Worm (Caenorhabditis elegans): ENCODE data around the gene cdk-4.

cdk-4 gene

ce11 chrX:13536759-13537158 lies 18.0 kb upstream of the cdk-4 start, which contains the start of gene R01E6.5:
TSS of gene R01E6.5 (plus strand) at chrX:13537059.
- no peak for TF ChIP-seq hlh-13 (GFP tag; optimal IDR thresholded peaks at IDR 0.05)
- no peak for TF ChIP-seq pros-1 (tag; optimal IDR thresholded peaks at IDR 0.05)
- TF ChIP-seq unc-3 (GFP tag; conservative IDR thresholded peaks at IDR 0.05), result no peak
- no peak for TF ChIP-seq unc-3 (tag; optimal IDR thresholded peaks at IDR 0.05)
- TF ChIP-seq hlh-30 (tag; optimal IDR thresholded peaks at IDR 0.05; ENCODE audit: insufficient read depth), result no peak
- TF ChIP-seq hlh-8 (tag; optimal IDR thresholded peaks at IDR 0.05), result no peak
- TF ChIP-seq ref-2 (tag; optimal IDR thresholded peaks at IDR 0.05), result no peak
- no peak for TF ChIP-seq sdc-2 (tag; optimal IDR thresholded peaks at IDR 0.05)

- TF ChIP-seq gmeb-2 (tag; optimal IDR thresholded peaks at IDR 0.05) (no peak), ref-2 (tag; optimal IDR thresholded peaks at IDR 0.05) (peak; percentile 22), ceh-31 (tag; optimal IDR thresholded peaks at IDR 0.05) (peak; percentile 27), C38D4.7 (GFP tag; optimal IDR thresholded peaks at IDR 0.05) (no peak), pros-1 (tag; optimal IDR thresholded peaks at IDR 0.05) (no peak), che-1 (tag; optimal IDR thresholded peaks at IDR 0.05) (no peak), dve-1 (tag; optimal IDR thresholded peaks at IDR 0.05) (no peak), elt-2 (tag; optimal IDR thresholded peaks at IDR 0.05) (no peak), ceh-9 (tag; optimal IDR thresholded peaks at IDR 0.05) (no peak), unc-42 (tag; optimal IDR thresholded peaks at IDR 0.05) (peak; percentile 79), sdc-2 (tag; optimal IDR thresholded peaks at IDR 0.05) (peak; percentile 21), pat-9 (tag; optimal IDR thresholded peaks at IDR 0.05) (peak; percentile 5), mec-3 (tag; optimal IDR thresholded peaks at IDR 0.05; ENCODE audit: borderline replicate concordance) (no peak), elt-4 (tag; optimal IDR thresholded peaks at IDR 0.05) (no peak), fkh-10 (GFP tag; optimal IDR thresholded peaks at IDR 0.05) (no peak)
Measured at ce11 chrX:13532424-13533309, 14.0 kb upstream of the cdk-4 start, which contains the start of gene acr-12. TSS of gene acr-12 (plus strand) at chrX:13532853.

ce11 chrX:13530015-13530778 lies 11.5 kb upstream of the cdk-4 start:
- TF ChIP-seq eyg-1 (tag; optimal IDR thresholded peaks at IDR 0.05), result no peak
- no peak for TF ChIP-seq che-1 (tag; optimal IDR thresholded peaks at IDR 0.05)
- no peak for TF ChIP-seq pros-1 (tag; optimal IDR thresholded peaks at IDR 0.05)
- TF ChIP-seq gmeb-2 (tag; optimal IDR thresholded peaks at IDR 0.05), result no peak
- no peak for TF ChIP-seq ceh-14 (tag; optimal IDR thresholded peaks at IDR 0.05)
- no peak for TF ChIP-seq C38D4.7 (GFP tag; optimal IDR thresholded peaks at IDR 0.05)
- TF ChIP-seq unc-86 (tag; optimal IDR thresholded peaks at IDR 0.05), result no peak
- TF ChIP-seq ceh-22 (tag; optimal IDR thresholded peaks at IDR 0.05), result no peak
- TF ChIP-seq unc-42 (tag; optimal IDR thresholded peaks at IDR 0.05), result no peak
- no peak for TF ChIP-seq F13H6.1 (tag; optimal IDR thresholded peaks at IDR 0.05)
- TF ChIP-seq sox-4 (tag; optimal IDR thresholded peaks at IDR 0.05), result no peak
- no peak for TF ChIP-seq K09A11.1 (tag; optimal IDR thresholded peaks at IDR 0.05; ENCODE audit: insufficient read depth)
- TF ChIP-seq sdc-2 (tag; optimal IDR thresholded peaks at IDR 0.05), result no peak

ce11 chrX:13528630-13529138 lies 10.0 kb upstream of the cdk-4 start, which contains the start of gene F18H3.4:
TSS of gene F18H3.4 (plus strand) at chrX:13529088.
- TF ChIP-seq dmd-4 (tag; optimal IDR thresholded peaks at IDR 0.05; ENCODE audit: borderline replicate concordance), result no peak
- peak; percentile 27 for TF ChIP-seq elt-2 (tag; optimal IDR thresholded peaks at IDR 0.05)
- TF ChIP-seq pqm-1 (tag; optimal IDR thresholded peaks at IDR 0.05), result peak; percentile 1
- TF ChIP-seq hlh-13 (GFP tag; optimal IDR thresholded peaks at IDR 0.05), result no peak
- TF ChIP-seq ceh-34 (tag; optimal IDR thresholded peaks at IDR 0.05), result no peak

All from whole organism, late embryonic.